Worm (Caenorhabditis elegans) whole organism, early embryonic: ENCODE measurements around the gene srh-159.

Source experiments
- B0310.2 ChIP-seq: sonication (generic microtip); optimal IDR thresholded peaks from 2 replicates; lab custom pipeline; 2016; ENCODE audit warnings: mild to moderate bottlenecking, missing genetic modification characterization, missing compliant biosample characterization
- F13C5.2 ChIP-seq: sonication (generic microtip); optimal IDR thresholded peaks from 2 replicates; lab custom pipeline; 2017; ENCODE audit warnings: mild to moderate bottlenecking, missing genetic modification characterization, inconsistent platforms, missing compliant biosample characterization
- ama-1 ChIP-seq: fragments of 150-350 bp; optimal IDR thresholded peaks from 2 replicates; lab custom pipeline; 2014
- ceh-36 ChIP-seq: sonication (generic microtip); optimal IDR thresholded peaks from 2 replicates; lab custom pipeline; 2016; ENCODE audit warnings: missing genetic modification characterization, inconsistent platforms, missing compliant biosample characterization
- flt-1 ChIP-seq: fragments of 200-800 bp; sonication (Bioruptor generic); IDR thresholded peaks from 2 replicates; pipeline ENCODE4 v1.3.6; 2022; ENCODE audit warnings: missing genetic modification characterization, missing compliant biosample characterization
- hmbx-1 ChIP-seq: sonication (generic microtip); optimal IDR thresholded peaks from 2 replicates; lab custom pipeline; 2016; ENCODE audit warnings: mild to moderate bottlenecking, missing genetic modification characterization, missing compliant biosample characterization
- hmg-4 ChIP-seq: fragments of 200-800 bp; sonication (Bioruptor generic); optimal IDR thresholded peaks from 2 replicates; lab custom pipeline; 2018; ENCODE audit warnings: mild to moderate bottlenecking, missing genetic modification characterization, missing compliant biosample characterization
- pes-1 ChIP-seq: fragments of 200-800 bp; sonication (Bioruptor generic); IDR thresholded peaks from 2 replicates; pipeline ENCODE4 v1.3.6; 2022; ENCODE audit warnings: missing genetic modification reagents, missing genetic modification characterization, missing compliant biosample characterization
- scrt-1 ChIP-seq: fragments of 200-800 bp; sonication (Bioruptor generic); IDR thresholded peaks from 2 replicates; pipeline ENCODE4 v1.3.6; 2022; ENCODE audit warnings: missing genetic modification characterization, missing compliant biosample characterization
- sea-1 ChIP-seq: fragments of 200-800 bp; sonication (Bioruptor generic); conservative IDR thresholded peaks from 2 replicates; pipeline ENCODE4 v1.3.6; 2022; ENCODE audit warnings: missing genetic modification characterization, missing compliant biosample characterization
- tbx-11 ChIP-seq: fragments of 200-800 bp; sonication (Bioruptor generic); IDR thresholded peaks from 2 replicates; pipeline ENCODE4 v1.3.6; 2022; ENCODE audit warnings: missing genetic modification characterization, missing compliant biosample characterization

- TF ChIP-seq F13C5.2 (tag; lab: Kevin White, UChicago) (no peak), sea-1 (GFP tag; lab: Robert Waterston, UW) (no peak), hmbx-1 (tag; lab: Kevin White, UChicago) (no peak), ama-1 (lab: Kevin White, UChicago) (no peak), ceh-36 (tag; lab: Kevin White, UChicago) (no peak), hmg-4 (GFP tag; lab: Kevin White, UChicago) (no peak), tbx-11 (GFP tag; lab: Robert Waterston, UW) (no peak), pes-1 (GFP tag; lab: Robert Waterston, UW) (no peak), flt-1 (GFP tag; lab: Robert Waterston, UW) (no peak), B0310.2 (tag; lab: Kevin White, UChicago) (no peak), scrt-1 (GFP tag; lab: Robert Waterston, UW) (no peak)
These were observed 25.9 kb downstream of the srh-159 start, which contains the start of gene Y68A4A.13 for ce11 chrV:17208045-17208444.
